Worm (Caenorhabditis elegans) whole organism, young adult: ENCODE data around the gene sri-67.

Experiments
- B0035.1 ChIP-seq: sonication (generic microtip); optimal IDR thresholded peaks from 2 replicates; lab custom pipeline; 2016; ENCODE audit warnings: missing genetic modification characterization, mild to moderate bottlenecking, missing compliant biosample characterization, missing genotype, missing genetic modification reagents
- C06A6.2 ChIP-seq: fragments of 200-800 bp; sonication (Bioruptor generic); conservative IDR thresholded peaks from 2 replicates; pipeline ENCODE4 v1.3.6; 2022; ENCODE audit warnings: missing genetic modification characterization, missing compliant biosample characterization
- F39B2.1 ChIP-seq: fragments of 200-800 bp; sonication (Bioruptor generic); IDR thresholded peaks from 2 replicates; pipeline ENCODE4 v1.3.6; 2022; ENCODE audit warnings: missing genetic modification reagents, missing genetic modification characterization, missing compliant biosample characterization
- F55B11.4 ChIP-seq: sonication (generic microtip); optimal IDR thresholded peaks from 2 replicates; lab custom pipeline; 2016; ENCODE audit warnings: missing compliant biosample characterization, missing genetic modification characterization, borderline replicate concordance; ENCODE audit not compliant: insufficient read depth
- K11D2.4 ChIP-seq: fragments of 200-800 bp; sonication (Bioruptor generic); IDR thresholded peaks from 2 replicates; pipeline ENCODE4 v1.3.6; 2022; ENCODE audit warnings: missing genetic modification reagents, missing genetic modification characterization, missing compliant biosample characterization
- T07F8.4 ChIP-seq: sonication (generic microtip); optimal IDR thresholded peaks from 2 replicates; lab custom pipeline; 2016; ENCODE audit warnings: mild to moderate bottlenecking, missing genetic modification characterization, moderate library complexity, missing compliant biosample characterization
- Y67H2A.10 ChIP-seq: fragments of 200-800 bp; sonication (Bioruptor generic); conservative IDR thresholded peaks from 2 replicates; pipeline ENCODE4 v1.3.6; 2022; ENCODE audit warnings: missing genetic modification reagents, missing genetic modification characterization, missing compliant biosample characterization
- ZK185.1 ChIP-seq: sonication (generic microtip); optimal IDR thresholded peaks from 2 replicates; lab custom pipeline; 2016; ENCODE audit warnings: mild to moderate bottlenecking, missing genetic modification characterization, missing compliant biosample characterization; ENCODE audit not compliant: poor library complexity, severe bottlenecking
- ama-1 ChIP-seq, 3 experiments: fragments of 150-350 bp in 1 of 3; sonication (generic microtip) in 2 of 3; optimal IDR thresholded peaks; 2 replicates each; lab custom pipeline; 2014 to 2018; ENCODE audit warnings: missing biosample characterization in 2 of 3, missing genetic modification characterization in 2 of 3, missing genetic modification reagents in 2 of 3
- athp-1 ChIP-seq: sonication (generic microtip); optimal IDR thresholded peaks from 2 replicates; lab custom pipeline; 2017; ENCODE audit warnings: mild to moderate bottlenecking, missing genetic modification characterization, missing compliant biosample characterization
- attf-5 ChIP-seq: fragments of 200-800 bp; sonication (Bioruptor generic); optimal IDR thresholded peaks from 2 replicates; lab custom pipeline; 2018; ENCODE audit warnings: mild to moderate bottlenecking, missing genetic modification characterization, missing compliant biosample characterization
- bed-1 ChIP-seq: fragments of 200-800 bp; sonication (Bioruptor generic); IDR thresholded peaks from 2 replicates; pipeline ENCODE4 v1.3.6; 2022; ENCODE audit warnings: missing genetic modification reagents, missing genetic modification characterization, missing compliant biosample characterization
- bed-2 ChIP-seq: fragments of 200-800 bp; sonication (Bioruptor generic); IDR thresholded peaks from 2 replicates; pipeline ENCODE4 v1.3.6; 2022; ENCODE audit warnings: missing genetic modification reagents, missing genetic modification characterization, missing compliant biosample characterization
- ceh-91 ChIP-seq: fragments of 200-800 bp; sonication (Bioruptor generic); IDR thresholded peaks from 2 replicates; pipeline ENCODE4 v1.3.6; 2022; ENCODE audit warnings: missing genetic modification reagents, missing genetic modification characterization, missing compliant biosample characterization
- dpl-1 ChIP-seq: fragments of 150-350 bp; optimal IDR thresholded peaks from 2 replicates; lab custom pipeline; 2014; ENCODE audit warnings: missing biosample characterization, missing genetic modification reagents, missing genetic modification characterization
- hmg-1.2 ChIP-seq: fragments of 200-800 bp; sonication (Bioruptor generic); IDR thresholded peaks from 2 replicates; pipeline ENCODE4 v1.3.6; 2022; ENCODE audit warnings: missing genetic modification reagents, missing genetic modification characterization, missing compliant biosample characterization
- hsf-1 ChIP-seq: fragments of 200-800 bp; sonication (Bioruptor generic); IDR thresholded peaks from 2 replicates; pipeline ENCODE4 v1.3.6; 2022; ENCODE audit warnings: missing genetic modification reagents, missing genetic modification characterization, missing compliant biosample characterization
- lin-26 ChIP-seq: fragments of 200-800 bp; sonication (Bioruptor generic); IDR thresholded peaks from 2 replicates; pipeline ENCODE4 v1.3.6; 2022; ENCODE audit warnings: missing genetic modification reagents, missing genetic modification characterization, missing compliant biosample characterization
- lin-35 ChIP-seq, 3 experiments: fragments of 150-350 bp in 2 of 3; sonication (generic microtip) in 1 of 3; optimal IDR thresholded peaks; 2 replicates each; lab custom pipeline; 2014 to 2018; ENCODE audit warnings: missing biosample characterization in 3 of 3, missing genetic modification characterization in 3 of 3, missing genetic modification reagents in 3 of 3
- lsl-1 ChIP-seq: fragments of 200-800 bp; sonication (Bioruptor generic); optimal IDR thresholded peaks from 2 replicates; lab custom pipeline; 2018; ENCODE audit warnings: mild to moderate bottlenecking, missing genetic modification characterization, moderate library complexity, missing compliant biosample characterization
- lsy-27 ChIP-seq: sonication (generic microtip); optimal IDR thresholded peaks from 2 replicates; lab custom pipeline; 2017; ENCODE audit warnings: missing genetic modification characterization, mild to moderate bottlenecking, missing compliant biosample characterization, antibody characterized with exemption, missing genotype, borderline replicate concordance; ENCODE audit not compliant: insufficient read depth
- mcd-1 ChIP-seq: fragments of 200-800 bp; sonication (Bioruptor generic); IDR thresholded peaks from 2 replicates; pipeline ENCODE4 v1.3.6; 2022; ENCODE audit warnings: missing genetic modification reagents, missing genetic modification characterization, missing compliant biosample characterization
- nhr-80 ChIP-seq: sonication (generic microtip); optimal IDR thresholded peaks from 2 replicates; lab custom pipeline; 2016; ENCODE audit warnings: missing genetic modification characterization, missing compliant biosample characterization
- snpc-1.1 ChIP-seq: sonication (generic microtip); optimal IDR thresholded peaks from 2 replicates; lab custom pipeline; 2017; ENCODE audit warnings: missing genetic modification characterization, mild to moderate bottlenecking, missing compliant biosample characterization, antibody characterized with exemption, moderate library complexity, missing genotype, missing genetic modification reagents; ENCODE audit not compliant: insufficient read depth
- snpc-3.4 ChIP-seq: sonication (generic microtip); optimal IDR thresholded peaks from 2 replicates; lab custom pipeline; 2017; ENCODE audit warnings: missing genetic modification characterization, mild to moderate bottlenecking, missing compliant biosample characterization, antibody characterized with exemption, moderate library complexity, missing genotype, missing genetic modification reagents
- snpc-4 ChIP-seq, 5 experiments: fragments of 150-350 bp in 1 of 5; sonication (generic microtip) in 4 of 5; optimal IDR thresholded peaks; 2 replicates each; lab custom pipeline; 2014 to 2018; ENCODE audit warnings: missing genetic modification characterization in 5 of 5, missing biosample characterization in 3 of 5, antibody characterized with exemption in 2 of 5, mild to moderate bottlenecking in 2 of 5, missing compliant biosample characterization in 2 of 5, missing genotype in 2 of 5, moderate library complexity in 2 of 5, missing genetic modification reagents in 1 of 5
- unc-130 ChIP-seq: sonication (generic microtip); optimal IDR thresholded peaks from 2 replicates; lab custom pipeline; 2016; ENCODE audit warnings: missing genetic modification reagents, missing genetic modification characterization, missing compliant biosample characterization
- xnd-1 ChIP-seq: sonication (generic microtip); optimal IDR thresholded peaks from 2 replicates; lab custom pipeline; 2016; ENCODE audit warnings: missing genotype, missing genetic modification reagents, missing genetic modification characterization, missing compliant biosample characterization
- ztf-22 ChIP-seq: fragments of 200-800 bp; sonication (Bioruptor generic); optimal IDR thresholded peaks from 2 replicates; lab custom pipeline; 2018; ENCODE audit warnings: mild to moderate bottlenecking, missing genetic modification characterization, moderate library complexity, missing compliant biosample characterization
- ztf-25 ChIP-seq: fragments of 200-800 bp; sonication (Bioruptor generic); IDR thresholded peaks from 2 replicates; pipeline ENCODE4 v1.3.6; 2022; ENCODE audit warnings: missing genetic modification reagents, missing genetic modification characterization, missing compliant biosample characterization
- ztf-28 ChIP-seq: fragments of 200-800 bp; sonication (Bioruptor generic); IDR thresholded peaks from 2 replicates; pipeline ENCODE4 v1.3.6; 2022; ENCODE audit warnings: missing genetic modification reagents, missing genetic modification characterization, missing compliant biosample characterization

The sri-67 gene

DNA sequence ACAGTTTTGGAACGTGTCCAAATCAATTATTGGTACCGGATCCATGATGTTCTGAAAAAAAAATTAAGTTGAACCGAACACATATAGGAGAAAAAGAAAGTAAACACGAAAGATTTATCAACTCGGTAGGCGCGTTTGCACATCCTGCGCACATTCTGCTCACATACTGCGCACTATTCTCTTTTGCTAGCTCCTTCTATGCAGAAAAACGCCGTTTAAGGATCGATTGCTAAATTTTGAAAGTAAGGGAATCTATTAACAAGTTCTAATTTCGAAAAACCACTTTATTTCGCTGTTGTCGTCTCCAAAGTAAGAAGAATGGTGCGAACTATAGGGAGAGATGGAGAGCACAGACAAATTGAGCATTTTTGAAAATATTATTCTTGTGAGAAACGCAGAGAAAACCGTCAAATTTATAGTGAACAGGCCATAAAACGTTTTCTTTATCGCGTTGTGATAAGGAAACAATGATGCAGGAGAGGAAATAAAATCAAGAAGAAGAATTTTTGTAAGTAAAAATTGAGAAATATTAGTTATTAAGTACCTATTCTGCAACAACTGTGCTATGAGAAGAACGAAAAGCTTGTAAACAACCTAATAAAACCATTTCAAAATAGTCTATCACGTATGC, 5.8 kb upstream of the sri-67 start, which contains the start of gene Y60A3A.24:
Gene Y60A3A.24, minus strand, starts transcription at position 51 of the 631 bp plus-strand sequence.
- TF ChIP-seq B0035.1 (tag; lab: Kevin White, UChicago) = no peak
- peak; percentile 37 for TF ChIP-seq attf-5
- TF ChIP-seq F55B11.4 (tag; lab: Kevin White, UChicago) = no peak
- no peak for TF ChIP-seq ztf-28 (GFP tag; lab: Robert Waterston, UW)
- no peak for TF ChIP-seq athp-1 (tag; lab: Kevin White, UChicago)
- no peak for TF ChIP-seq hmg-1.2
- TF ChIP-seq nhr-80 (tag; lab: Kevin White, UChicago) = peak; percentile 76
- TF ChIP-seq, all 124 proteins: peak for 2

DNA sequence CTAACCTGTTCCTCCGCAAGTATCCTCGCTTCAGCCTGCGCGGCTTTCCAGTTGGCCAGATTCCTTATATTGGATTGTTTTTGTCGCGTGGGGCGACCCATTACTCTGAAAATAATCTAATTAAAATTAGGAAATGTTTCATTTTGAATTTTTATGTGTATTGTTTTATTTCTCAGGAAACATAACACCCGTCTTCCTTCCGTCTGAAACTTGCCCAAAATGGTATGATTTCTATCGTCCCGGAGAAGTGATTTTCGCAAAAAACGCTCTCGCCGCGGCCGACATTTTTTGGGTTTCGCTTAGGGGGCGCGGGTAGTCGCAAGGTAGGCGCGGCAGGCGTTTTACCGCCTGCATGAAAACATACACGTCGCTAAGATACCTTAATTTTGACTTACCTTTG, 1.6 kb upstream of the sri-67 start, which contains the start of gene clec-260:
Gene clec-260, minus strand, starts transcription at position 101 of the 400 bp plus-strand sequence.
- no peak for TF ChIP-seq unc-130 (GFP tag; lab: Kevin White, UChicago)
- TF ChIP-seq xnd-1 = no peak
- TF ChIP-seq mcd-1 = no peak
- TF ChIP-seq F39B2.1 = no peak
- no peak for TF ChIP-seq lin-26 (GFP tag; lab: Robert Waterston, UW)
- no peak for TF ChIP-seq ZK185.1 (tag; lab: Kevin White, UChicago)
- no peak for TF ChIP-seq lin-35 (GFP tag; optimal IDR thresholded peaks at IDR 0.05; lab: Kevin White, UChicago)
- TF ChIP-seq C06A6.2 (GFP tag; lab: Robert Waterston, UW) = no peak
- no peak for TF ChIP-seq ztf-28 (GFP tag; lab: Robert Waterston, UW)
- no peak for TF ChIP-seq snpc-3.4
- TF ChIP-seq ztf-25 (GFP tag; lab: Robert Waterston, UW) = no peak
- no peak for TF ChIP-seq lsl-1 (GFP tag; lab: Kevin White, UChicago)
- no peak for TF ChIP-seq ztf-22 (GFP tag; lab: Kevin White, UChicago)
- no peak for TF ChIP-seq ceh-91 (GFP tag; lab: Robert Waterston, UW)
- TF ChIP-seq Y67H2A.10 (GFP tag; lab: Robert Waterston, UW) = no peak
- no peak for TF ChIP-seq K11D2.4 (GFP tag; lab: Robert Waterston, UW)

DNA sequence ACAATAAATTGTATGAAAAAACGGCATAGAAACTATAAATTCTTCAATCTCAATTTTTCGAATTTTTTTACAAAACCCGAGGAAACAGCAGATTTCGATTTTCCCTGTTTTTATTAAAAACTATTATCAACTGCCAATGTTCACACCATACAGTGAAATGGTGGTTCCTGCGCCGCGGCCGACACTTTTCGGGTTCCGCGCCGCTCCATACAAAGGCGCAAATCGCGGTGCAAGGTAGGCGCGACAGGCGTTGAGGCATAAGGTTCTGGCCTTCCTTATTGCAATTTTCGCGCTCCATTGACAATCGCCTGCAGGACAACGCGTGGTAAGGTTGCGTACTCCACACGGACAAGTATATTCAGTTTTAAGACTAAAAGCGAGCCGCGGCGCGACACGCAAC, 996 bp upstream of the sri-67 start:
- TF ChIP-seq dpl-1 (GFP tag; lab: Kevin White, UChicago) = no peak
- TF ChIP-seq snpc-1.1 (tag; lab: Kevin White, UChicago) = peak; percentile 58
- 0 out of 2 replicates have a peak, but pooled peaks have one; percentile 52 for TF ChIP-seq bed-1 (GFP tag; lab: Robert Waterston, UW)
- no peak for TF ChIP-seq snpc-4 (GFP tag; optimal IDR thresholded peaks at IDR 0.05; lab: Kevin White, UChicago)
- peak in 2 of 4 experiments; percentile 69 to 75 for TF ChIP-seq snpc-4 (tag; optimal IDR thresholded peaks at IDR 0.05; lab: Kevin White, UChicago)

DNA sequence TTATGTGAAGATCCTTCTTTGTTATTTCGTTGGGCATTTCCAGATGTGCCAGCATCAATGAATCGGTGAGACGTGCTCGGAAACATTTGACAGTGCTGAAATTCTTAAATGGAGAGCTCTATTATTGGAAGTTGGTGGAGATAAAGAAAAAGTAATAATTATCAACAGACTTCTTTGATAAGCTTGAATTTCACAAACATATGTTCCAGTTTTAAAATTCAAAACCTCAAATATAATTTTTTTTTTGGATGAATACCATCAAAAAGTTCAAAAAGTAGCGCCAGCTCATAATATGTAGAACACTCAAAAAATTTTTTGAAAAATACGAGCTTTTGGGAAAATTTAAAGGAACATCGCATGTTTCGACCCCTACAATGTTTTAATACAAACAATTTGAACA, 6.3 kb downstream of the sri-67 start, which contains the start of gene Y60A3A.25:
Gene Y60A3A.25, minus strand, starts transcription at position 101 of the 400 bp plus-strand sequence.
- TF ChIP-seq bed-2 (no peak), T07F8.4 (tag; lab: Kevin White, UChicago) (no peak), lsy-27 (no peak)
- TF ChIP-seq, all 124 proteins: peak for 0

DNA sequence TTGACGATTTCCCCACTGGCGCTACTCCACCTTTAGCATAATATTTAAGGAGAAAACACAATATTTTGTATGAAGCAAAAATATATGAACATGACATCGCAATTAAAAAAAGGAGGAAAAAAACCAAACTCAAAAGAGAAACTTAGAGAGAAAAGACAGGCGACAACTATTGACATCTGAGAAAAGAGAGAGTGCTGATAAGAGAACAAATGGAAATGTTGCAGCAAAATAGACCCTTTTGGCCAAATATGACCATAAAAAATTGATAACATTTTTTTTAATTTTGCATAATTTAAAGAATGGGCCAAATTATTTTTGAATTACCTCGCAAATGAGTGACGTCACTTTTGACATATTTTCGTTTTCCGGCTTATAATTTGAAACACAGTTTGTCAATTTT, 6.9 kb downstream of the sri-67 start:
- TF ChIP-seq ama-1 (optimal IDR thresholded peaks at IDR 0.05; lab: Kevin White, UChicago) (no peak), ama-1 (GFP tag; optimal IDR thresholded peaks at IDR 0.05; lab: Kevin White, UChicago) (no peak), nhr-80 (tag; lab: Kevin White, UChicago) (peak; percentile 51), bed-2 (no peak), hsf-1 (GFP tag; lab: Robert Waterston, UW) (no peak)
